Worm (Caenorhabditis elegans): ENCODE data around the gene T19C9.10.
"Not testable (repeated sequence)": the region's sequence is repeated elsewhere in the genome, so short reads cannot be mapped to it uniquely, and the experiment has no call there.

T19C9.10 gene

ce11 chrV:17255028-17255427 is 18.6 kb downstream of the T19C9.10 start, which contains the start of gene srh-116:
Gene srh-116, minus strand, starts transcription at chrV:17255128.
- not testable (repeated sequence) for TF ChIP-seq ceh-18, syd-9, Y22D7AL.16 (tag; optimal IDR thresholded peaks at IDR 0.05)

ce11 chrV:17255454-17255853 is 19.1 kb downstream of the T19C9.10 start, which contains the start of gene srh-115:
Gene srh-115, plus strand, starts transcription at chrV:17255754.
- TF ChIP-seq ztf-16 (tag; optimal IDR thresholded peaks at IDR 0.05) (no peak), gmeb-2 (tag; optimal IDR thresholded peaks at IDR 0.05) (no peak), ceh-30 (tag; optimal IDR thresholded peaks at IDR 0.05) (no peak), elt-4 (tag; optimal IDR thresholded peaks at IDR 0.05) (no peak), ama-1 (optimal IDR thresholded peaks at IDR 0.05) (no peak), tbx-2 (tag; optimal IDR thresholded peaks at IDR 0.05) (no peak), pha-4 (tag; optimal IDR thresholded peaks at IDR 0.05) (no peak), odd-2 (tag; optimal IDR thresholded peaks at IDR 0.05) (no peak), lim-6 (tag; optimal IDR thresholded peaks at IDR 0.05) (no peak), ceh-2 (tag; optimal IDR thresholded peaks at IDR 0.05) (no peak), madf-2 (tag; optimal IDR thresholded peaks at IDR 0.05) (no peak), ceh-14 (tag; optimal IDR thresholded peaks at IDR 0.05) (no peak), nfya-1 (tag; optimal IDR thresholded peaks at IDR 0.05) (no peak), Y22D7AL.16 (tag; optimal IDR thresholded peaks at IDR 0.05) (no peak), zip-5 (tag; optimal IDR thresholded peaks at IDR 0.05) (no peak), pros-1 (tag; optimal IDR thresholded peaks at IDR 0.05) (no peak), fax-1 (tag; optimal IDR thresholded peaks at IDR 0.05) (no peak), ceh-6 (GFP tag; optimal IDR thresholded peaks at IDR 0.05) (no peak)

ce11 chrV:17257637-17258036 is 21.2 kb downstream of the T19C9.10 start:
- TF ChIP-seq unc-55 (GFP tag; optimal IDR thresholded peaks at IDR 0.05) (no peak), hlh-13 (GFP tag; optimal IDR thresholded peaks at IDR 0.05) (no peak), Y22D7AL.16 (tag; optimal IDR thresholded peaks at IDR 0.05) (no peak), hlh-6 (tag; optimal IDR thresholded peaks at IDR 0.05) (no peak), syd-9 (tag; optimal IDR thresholded peaks at IDR 0.05) (no peak), fkh-6 (tag; optimal IDR thresholded peaks at IDR 0.05) (no peak), tbx-7 (tag; optimal IDR thresholded peaks at IDR 0.05) (no peak), C38D4.7 (GFP tag; optimal IDR thresholded peaks at IDR 0.05) (no peak)

DNA sequence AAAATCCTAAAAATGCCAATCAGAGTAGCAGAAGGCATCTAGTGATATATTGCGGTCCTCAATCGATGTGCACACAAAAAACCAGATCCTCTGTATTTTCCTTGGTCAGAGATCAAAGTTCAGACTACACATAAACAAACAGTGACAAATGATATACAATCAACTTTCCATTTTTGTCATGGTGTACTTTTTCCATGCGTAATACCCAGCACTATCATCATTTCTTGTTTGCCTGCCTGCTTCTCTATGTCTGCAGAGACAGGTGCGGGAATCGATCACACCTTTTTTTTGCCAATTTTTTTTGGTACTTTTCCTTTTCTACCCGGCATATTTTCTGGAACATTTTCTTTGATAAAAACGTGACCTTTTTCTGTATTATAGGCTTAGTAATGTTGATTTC is 21.9 kb downstream of the T19C9.10 start:
- TF ChIP-seq K02D7.2 (tag; optimal IDR thresholded peaks at IDR 0.05), result no peak
- TF ChIP-seq C38D4.7 (GFP tag; optimal IDR thresholded peaks at IDR 0.05), result no peak
- no peak for TF ChIP-seq fkh-6 (tag; optimal IDR thresholded peaks at IDR 0.05)
- no peak for TF ChIP-seq ttx-3 (tag; optimal IDR thresholded peaks at IDR 0.05)

ce11 chrV:17258868-17259267 is 22.5 kb downstream of the T19C9.10 start, which contains the start of gene fbxa-85:
Gene fbxa-85, plus strand, starts transcription at chrV:17259168.
- TF ChIP-seq lin-11 (tag; optimal IDR thresholded peaks at IDR 0.05), result no peak
- no peak for TF ChIP-seq ceh-2 (tag; optimal IDR thresholded peaks at IDR 0.05)
- no peak for TF ChIP-seq tbx-2 (tag; optimal IDR thresholded peaks at IDR 0.05)
- TF ChIP-seq ceh-6 (GFP tag; optimal IDR thresholded peaks at IDR 0.05), result no peak

DNA sequence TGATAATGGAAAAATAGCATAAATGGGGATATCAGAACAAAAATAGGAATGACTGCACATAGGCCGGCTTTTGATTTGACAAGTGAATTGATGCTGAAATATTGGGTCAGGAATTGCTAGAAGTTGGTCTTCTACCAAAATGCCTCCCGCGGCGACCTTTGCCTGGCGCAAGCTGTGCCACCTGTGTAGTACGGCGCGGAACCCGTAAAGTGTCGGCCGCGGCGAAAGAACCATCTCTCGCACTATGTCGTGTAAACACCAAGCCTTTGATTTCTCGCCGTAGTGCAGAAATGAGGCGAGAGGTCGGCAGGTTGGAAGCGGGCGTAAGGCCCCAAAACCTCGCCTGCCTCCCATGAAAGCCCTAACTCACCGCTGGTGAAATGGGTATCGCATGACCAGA is 25.0 kb downstream of the T19C9.10 start:
- TF ChIP-seq ceh-34 (tag; optimal IDR thresholded peaks at IDR 0.05), result no peak
- no peak for TF ChIP-seq ceh-45 (GFP tag; IDR thresholded peaks at IDR 0.05)
- TF ChIP-seq dve-1 (tag; optimal IDR thresholded peaks at IDR 0.05), result no peak
- TF ChIP-seq zip-5 (tag; optimal IDR thresholded peaks at IDR 0.05), result no peak
- no peak for TF ChIP-seq pros-1 (tag; optimal IDR thresholded peaks at IDR 0.05)
- no peak for TF ChIP-seq tbx-7 (tag; optimal IDR thresholded peaks at IDR 0.05)
- peak; percentile 43 for TF ChIP-seq pag-3 (tag; optimal IDR thresholded peaks at IDR 0.05; ENCODE audit: borderline replicate concordance)
- TF ChIP-seq ceh-2 (tag; optimal IDR thresholded peaks at IDR 0.05), result no peak

Data from whole organism, late embryonic.